Fruit fly (Drosophila melanogaster) whole organism, embryonic: ENCODE results near the gene gpp.

Source experiments
- Adf1 ChIP-seq: fragments of 200-800 bp; sonication (Bioruptor generic); IDR thresholded peaks from 2 replicates; pipeline ENCODE4 v1.3.6; 2022; ENCODE audit warnings: missing biosample characterization, missing genetic modification characterization
- CG11093 ChIP-seq: fragments of 200-800 bp; sonication (Bioruptor generic); IDR thresholded peaks from 3 replicates; pipeline ENCODE4 v1.3.6; 2022; ENCODE audit warnings: missing biosample characterization, missing genetic modification characterization
- CG13894 ChIP-seq: fragments of 200-800 bp; sonication (Bioruptor generic); optimal IDR thresholded peaks from 3 replicates; lab custom pipeline; 2018; ENCODE audit warnings: missing biosample characterization, mild to moderate bottlenecking, missing genetic modification characterization, moderate library complexity
- CG14860 ChIP-seq: fragments of 200-800 bp; sonication (Bioruptor generic); IDR thresholded peaks from 3 replicates; pipeline ENCODE4 v1.3.6; 2022; ENCODE audit warnings: missing biosample characterization, missing genetic modification characterization; ENCODE audit not compliant: partially characterized antibody
- CG15269 ChIP-seq: fragments of 200-800 bp; sonication (Bioruptor generic); optimal IDR thresholded peaks from 2 replicates; lab custom pipeline; 2018; ENCODE audit warnings: missing biosample characterization, mild to moderate bottlenecking, missing genetic modification characterization, moderate library complexity
- CG16863 ChIP-seq: fragments of 200-800 bp; sonication (Bioruptor generic); optimal IDR thresholded peaks from 3 replicates; lab custom pipeline; 2016; ENCODE audit warnings: missing biosample characterization, missing genetic modification characterization
- CG17912 ChIP-seq: fragments of 200-800 bp; sonication (Bioruptor generic); optimal IDR thresholded peaks from 2 replicates; lab custom pipeline; 2018; ENCODE audit warnings: missing biosample characterization, mild to moderate bottlenecking, missing genetic modification characterization
- CG2129 ChIP-seq: fragments of 200-800 bp; sonication (Bioruptor generic); IDR thresholded peaks from 2 replicates; pipeline ENCODE4 v1.3.6; 2022; ENCODE audit warnings: missing biosample characterization, missing genetic modification characterization; ENCODE audit not compliant: partially characterized antibody
- CG3163 ChIP-seq: fragments of 200-800 bp; sonication (Bioruptor generic); optimal IDR thresholded peaks from 3 replicates; lab custom pipeline; 2016; ENCODE audit warnings: missing biosample characterization, missing genetic modification characterization
- CG32772 ChIP-seq: fragments of 200-800 bp; sonication (Bioruptor generic); IDR thresholded peaks from 2 replicates; pipeline ENCODE4 v1.3.6; 2022; ENCODE audit warnings: missing biosample characterization, missing genetic modification characterization
- CG3995 ChIP-seq: fragments of 200-800 bp; sonication (Bioruptor generic); optimal IDR thresholded peaks from 3 replicates; lab custom pipeline; 2016; ENCODE audit warnings: missing biosample characterization, missing genetic modification characterization
- CG4617 ChIP-seq: fragments of 200-800 bp; sonication (Bioruptor generic); optimal IDR thresholded peaks from 3 replicates; lab custom pipeline; 2016; ENCODE audit warnings: missing biosample characterization, missing genetic modification characterization, borderline replicate concordance
- CG4707 ChIP-seq: fragments of 200-800 bp; sonication (Bioruptor generic); optimal IDR thresholded peaks from 2 replicates; lab custom pipeline; 2018; ENCODE audit warnings: missing biosample characterization, mild to moderate bottlenecking, missing genetic modification characterization, moderate library complexity
- CG4820 ChIP-seq: fragments of 200-800 bp; sonication (Bioruptor generic); optimal IDR thresholded peaks from 3 replicates; lab custom pipeline; 2016; ENCODE audit warnings: missing biosample characterization, missing genetic modification characterization
- CG4854 ChIP-seq: fragments of 200-800 bp; sonication (Bioruptor generic); optimal IDR thresholded peaks from 2 replicates; lab custom pipeline; 2016; ENCODE audit warnings: missing biosample characterization, missing genetic modification characterization, inconsistent platforms
- CG5180 ChIP-seq: fragments of 200-800 bp; sonication (Bioruptor generic); optimal IDR thresholded peaks from 3 replicates; lab custom pipeline; 2017; ENCODE audit warnings: missing biosample characterization, missing genetic modification characterization, mild to moderate bottlenecking, moderate library complexity, missing genetic modification reagents
- CG7786 ChIP-seq: fragments of 200-800 bp; sonication (Bioruptor generic); optimal IDR thresholded peaks from 2 replicates; lab custom pipeline; 2016; ENCODE audit warnings: missing biosample characterization, missing genetic modification characterization
- CG9817 ChIP-seq: fragments of 200-800 bp; sonication (Bioruptor generic); optimal IDR thresholded peaks from 2 replicates; lab custom pipeline; 2018; ENCODE audit warnings: missing biosample characterization, mild to moderate bottlenecking, missing genetic modification characterization, moderate library complexity
- CoRest ChIP-seq: fragments of 200-800 bp; sonication (Bioruptor generic); optimal IDR thresholded peaks from 3 replicates; lab custom pipeline; 2018; ENCODE audit warnings: missing biosample characterization, mild to moderate bottlenecking, missing genetic modification characterization, moderate library complexity
- Dbx ChIP-seq: fragments of 200-800 bp; sonication (Bioruptor generic); IDR thresholded peaks from 3 replicates; pipeline ENCODE4 v1.3.6; 2022; ENCODE audit warnings: missing biosample characterization, missing genetic modification characterization
- Dek ChIP-seq: fragments of 200-800 bp; sonication (Bioruptor generic); optimal IDR thresholded peaks from 3 replicates; lab custom pipeline; 2019; ENCODE audit warnings: missing biosample characterization, mild to moderate bottlenecking, missing genetic modification characterization, moderate library complexity
- Dip3 ChIP-seq: fragments of 200-800 bp; sonication (Bioruptor generic); optimal IDR thresholded peaks from 3 replicates; lab custom pipeline; 2016; ENCODE audit warnings: missing biosample characterization, missing genetic modification characterization
- Eip74EF ChIP-seq, 2 experiments: fragments of 200-800 bp in 1 of 2; fragments of >200 bp in 1 of 2; sonication (Bioruptor generic) in 1 of 2; optimal IDR thresholded peaks; 2 replicates each; lab custom pipeline; 2017 to 2019; ENCODE audit warnings: missing biosample characterization in 2 of 2, missing genetic modification characterization in 2 of 2, mild to moderate bottlenecking in 1 of 2, moderate library complexity in 1 of 2
- Fer2 ChIP-seq: fragments of 200-800 bp; sonication (Bioruptor generic); optimal IDR thresholded peaks from 2 replicates; lab custom pipeline; 2018; ENCODE audit warnings: missing biosample characterization, mild to moderate bottlenecking, missing genetic modification characterization, moderate library complexity
- H2.0 ChIP-seq: fragments of 200-800 bp; sonication (Bioruptor generic); IDR thresholded peaks from 2 replicates; pipeline ENCODE4 v1.3.6; 2022; ENCODE audit warnings: missing biosample characterization, missing genetic modification characterization
- Hey ChIP-seq: fragments of 200-800 bp; sonication (Bioruptor generic); optimal IDR thresholded peaks from 3 replicates; lab custom pipeline; 2018; ENCODE audit warnings: missing biosample characterization, mild to moderate bottlenecking, missing genetic modification characterization
- Nf-YA ChIP-seq: fragments of 200-800 bp; sonication (Bioruptor generic); IDR thresholded peaks from 2 replicates; pipeline ENCODE4 v1.3.6; 2022; ENCODE audit warnings: missing biosample characterization, missing genetic modification characterization
- Nf-YC ChIP-seq: fragments of 200-800 bp; optimal IDR thresholded peaks from 3 replicates; lab custom pipeline; 2019; ENCODE audit warnings: missing biosample characterization, mild to moderate bottlenecking, missing genetic modification characterization, moderate library complexity
- Rx ChIP-seq: fragments of 200-800 bp; sonication (Bioruptor generic); IDR thresholded peaks from 2 replicates; pipeline ENCODE4 v1.3.6; 2022; ENCODE audit warnings: missing biosample characterization, missing genetic modification characterization
- Six4 ChIP-seq: fragments of 200-800 bp; sonication (Bioruptor generic); optimal IDR thresholded peaks from 2 replicates; lab custom pipeline; 2016; ENCODE audit warnings: missing biosample characterization, missing genetic modification characterization
- Sry-δ ChIP-seq: fragments of 200-800 bp; sonication (Bioruptor generic); optimal IDR thresholded peaks from 2 replicates; lab custom pipeline; 2016; ENCODE audit warnings: missing biosample characterization, missing genetic modification characterization
- Stat92E ChIP-seq, 3 experiments: fragments of >200 bp in 2 of 3; fragments of 200-800 bp in 1 of 3; sonication (Bioruptor generic) in 1 of 3; optimal IDR thresholded peaks; 2 replicates each; lab custom pipeline; 2017 to 2019; ENCODE audit warnings: missing biosample characterization in 3 of 3, missing genetic modification characterization in 3 of 3, mild to moderate bottlenecking in 1 of 3, moderate library complexity in 1 of 3
- ab ChIP-seq: fragments of 200-800 bp; sonication (Bioruptor generic); optimal IDR thresholded peaks from 2 replicates; lab custom pipeline; 2016; ENCODE audit warnings: missing biosample characterization, missing genetic modification characterization
- bab2 ChIP-seq: fragments of 200-800 bp; sonication (Bioruptor generic); optimal IDR thresholded peaks from 2 replicates; lab custom pipeline; 2016; ENCODE audit warnings: missing biosample characterization, missing genetic modification characterization
- croc ChIP-seq: fragments of 200-800 bp; sonication (Bioruptor generic); conservative IDR thresholded peaks from 3 replicates; pipeline ENCODE4 v1.3.6; 2022; ENCODE audit warnings: missing biosample characterization, missing genetic modification characterization
- dimm ChIP-seq: fragments of 200-800 bp; sonication (Bioruptor generic); IDR thresholded peaks from 2 replicates; pipeline ENCODE4 v1.3.6; 2022; ENCODE audit warnings: missing biosample characterization, missing genetic modification characterization
- dysf ChIP-seq: fragments of 200-800 bp; sonication (Bioruptor generic); IDR thresholded peaks from 3 replicates; pipeline ENCODE4 v1.3.6; 2022; ENCODE audit warnings: missing biosample characterization, missing genetic modification characterization
- fd96Cb ChIP-seq: fragments of 200-800 bp; sonication (Bioruptor generic); optimal IDR thresholded peaks from 2 replicates; lab custom pipeline; 2018; ENCODE audit warnings: missing biosample characterization, mild to moderate bottlenecking, missing genetic modification characterization, moderate library complexity
- fu2 ChIP-seq: fragments of 200-800 bp; sonication (Bioruptor generic); optimal IDR thresholded peaks from 2 replicates; lab custom pipeline; 2016; ENCODE audit warnings: missing biosample characterization, missing genetic modification characterization
- gfzf ChIP-seq: fragments of 200-800 bp; sonication (Bioruptor generic); optimal IDR thresholded peaks from 2 replicates; lab custom pipeline; 2016; ENCODE audit warnings: missing biosample characterization, mild to moderate bottlenecking, missing genetic modification characterization, moderate library complexity
- hbn ChIP-seq: fragments of 200-800 bp; sonication (Bioruptor generic); IDR thresholded peaks from 2 replicates; pipeline ENCODE4 v1.3.6; 2022; ENCODE audit warnings: missing biosample characterization, missing genetic modification characterization; ENCODE audit not compliant: partially characterized antibody
- nerfin-2 ChIP-seq: fragments of 200-800 bp; sonication (Bioruptor generic); IDR thresholded peaks from 2 replicates; pipeline ENCODE4 v1.3.6; 2022; ENCODE audit warnings: missing biosample characterization, missing genetic modification characterization; ENCODE audit not compliant: partially characterized antibody
- pan ChIP-seq, 4 experiments: fragments of >200 bp in 3 of 4; fragments of 200-800 bp in 1 of 4; sonication (Bioruptor generic) in 1 of 4; optimal IDR thresholded peaks in 3 of 4; IDR thresholded peaks in 1 of 4; 2 replicates each; pipeline versions ENCODE4 v1.3.6 to Lab custom; 2017 to 2022; ENCODE audit warnings: missing biosample characterization in 2 of 4, missing genetic modification characterization in 2 of 4, mixed read lengths in 1 of 4
- pum ChIP-seq: fragments of 200-800 bp; sonication (Bioruptor generic); optimal IDR thresholded peaks from 2 replicates; lab custom pipeline; 2016; ENCODE audit warnings: missing biosample characterization, missing genetic modification characterization
- pzg ChIP-seq: fragments of 200-800 bp; sonication (Bioruptor generic); optimal IDR thresholded peaks from 3 replicates; lab custom pipeline; 2018; ENCODE audit warnings: missing biosample characterization, mild to moderate bottlenecking, missing genetic modification characterization, moderate library complexity
- sima ChIP-seq: fragments of 200-800 bp; sonication (Bioruptor generic); optimal IDR thresholded peaks from 2 replicates; lab custom pipeline; 2016; ENCODE audit warnings: missing biosample characterization, missing genetic modification characterization
- ttk ChIP-seq: fragments of 200-800 bp; sonication (Bioruptor generic); IDR thresholded peaks from 2 replicates; pipeline ENCODE4 v2.1.2; 2022; ENCODE audit warnings: missing biosample characterization, missing genetic modification characterization
- wor ChIP-seq: fragments of 200-800 bp; sonication (Bioruptor generic); IDR thresholded peaks from 2 replicates; pipeline ENCODE4 v1.3.6; 2022; ENCODE audit warnings: missing biosample characterization, missing genetic modification characterization

gpp gene

DNA sequence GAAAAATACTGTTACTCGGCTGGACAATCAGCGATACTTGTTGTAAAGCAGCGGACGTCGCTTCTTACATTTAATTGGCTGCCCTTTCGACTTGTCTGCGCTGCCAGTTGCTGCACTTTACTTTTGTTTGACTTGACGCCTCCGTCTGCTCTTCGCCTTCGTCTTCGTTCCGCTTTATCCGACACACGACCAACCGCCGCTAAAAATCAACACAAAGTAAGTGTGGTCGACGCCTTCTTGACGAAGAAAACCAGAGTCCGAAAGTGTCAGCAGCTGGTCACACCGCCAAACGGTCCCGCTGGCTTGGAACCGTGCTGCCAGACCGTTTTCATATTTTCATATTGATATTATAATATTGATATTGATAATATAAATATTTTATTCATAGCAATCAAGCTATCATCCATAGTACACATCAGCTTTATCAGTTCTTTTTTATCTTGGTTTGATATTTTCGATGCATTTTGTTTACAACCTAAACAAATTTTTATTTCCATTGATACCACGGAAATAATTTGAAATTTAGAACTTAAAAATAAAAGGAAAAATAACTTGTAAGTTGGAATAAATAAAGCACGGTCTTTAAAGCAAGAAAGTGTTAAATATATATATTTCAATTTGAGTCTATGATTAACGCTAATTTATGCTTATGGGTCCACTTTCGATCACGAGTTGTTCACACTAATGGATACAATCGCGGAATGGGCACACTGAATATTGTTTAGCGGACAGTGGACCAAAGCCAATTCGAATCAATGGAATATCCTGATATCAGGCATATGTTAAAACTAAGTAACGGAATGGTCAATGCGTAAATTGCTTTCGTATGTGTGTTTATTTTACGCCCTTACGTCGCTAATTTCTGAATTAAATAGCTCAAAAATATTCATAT lies 735 bp upstream of the gpp start, which contains the start of gene Dmtn (continued):
- peak; percentile 6 for TF ChIP-seq CG16863 (GFP tag; lab: Kevin White, UChicago)
- no peak for TF ChIP-seq H2.0 (GFP tag; lab: Robert Waterston, UW)
- peak in 1 of 2 experiments; percentile 26 for TF ChIP-seq Eip74EF (GFP tag; optimal IDR thresholded peaks at IDR 0.05; lab: Kevin White, UChicago)
- no peak for TF ChIP-seq hbn
- no peak for TF ChIP-seq CG3995 (GFP tag; lab: Kevin White, UChicago)
- no peak for TF ChIP-seq fd96Cb (tag; lab: Kevin White, UChicago)
- no peak for TF ChIP-seq Dbx (GFP tag; lab: Robert Waterston, UW)
- no peak for TF ChIP-seq ab
- no peak for TF ChIP-seq Hey (tag; lab: Kevin White, UChicago)
- peak; percentile 56 for TF ChIP-seq CoRest (tag; lab: Kevin White, UChicago)
- TF ChIP-seq sima, result no peak
- no peak for TF ChIP-seq bab2
- TF ChIP-seq CG11093 (GFP tag; lab: Robert Waterston, UW), result no peak
- peak; percentile 34 for TF ChIP-seq CG4707
- TF ChIP-seq croc (GFP tag; lab: Robert Waterston, UW), result no peak
- peak; percentile 4 for TF ChIP-seq CG4820 (GFP tag; lab: Kevin White, UChicago)
- TF ChIP-seq Nf-YA, result no peak
- TF ChIP-seq CG17912, result peak; percentile 16
- no peak for TF ChIP-seq CG4854 (GFP tag; lab: Kevin White, UChicago)
- TF ChIP-seq Sry-δ, result no peak
- no peak for TF ChIP-seq CG14860
- TF ChIP-seq Stat92E (GFP tag; optimal IDR thresholded peaks at IDR 0.05; lab: Kevin White, UChicago), result peak in 1 of 3 experiments; percentile 85
- no peak for TF ChIP-seq Dip3 (GFP tag; lab: Kevin White, UChicago)
- TF ChIP-seq CG32772 (GFP tag; lab: Robert Waterston, UW), result no peak
- TF ChIP-seq Nf-YC (tag; lab: Kevin White, UChicago), result peak; percentile 10
- peak; percentile 44 for TF ChIP-seq CG13894 (tag; lab: Kevin White, UChicago)
- TF ChIP-seq dimm, result no peak
- TF ChIP-seq pum (GFP tag; lab: Kevin White, UChicago), result no peak
- TF ChIP-seq ttk (GFP tag; lab: Robert Waterston, UW), result no peak
- TF ChIP-seq Adf1 (GFP tag; lab: Robert Waterston, UW), result no peak
- peak; percentile 36 for TF ChIP-seq CG15269 (tag; lab: Kevin White, UChicago)
- TF ChIP-seq CG9817 (tag; lab: Kevin White, UChicago), result peak; percentile 15
- no peak for TF ChIP-seq nerfin-2 (GFP tag; lab: Robert Waterston, UW)
- TF ChIP-seq CG5180 (GFP tag; lab: Kevin White, UChicago), result no peak
- peak; percentile 10 for TF ChIP-seq Dek (tag; lab: Kevin White, UChicago)
- TF ChIP-seq wor, result no peak
- no peak for TF ChIP-seq CG7786 (GFP tag; lab: Kevin White, UChicago)
- no peak for TF ChIP-seq CG4617 (GFP tag; lab: Kevin White, UChicago)
- TF ChIP-seq dysf (GFP tag; lab: Robert Waterston, UW), result no peak
- peak; percentile 19 for TF ChIP-seq CG3163 (GFP tag; lab: Kevin White, UChicago)
- peak; percentile 64 for TF ChIP-seq gfzf (GFP tag; lab: Kevin White, UChicago)
- TF ChIP-seq pzg (GFP tag; lab: Kevin White, UChicago), result peak; percentile 70
- no peak for TF ChIP-seq Rx
- TF ChIP-seq CG2129 (GFP tag; lab: Robert Waterston, UW), result no peak
- TF ChIP-seq fu2 (GFP tag; lab: Kevin White, UChicago), result no peak
- no peak for TF ChIP-seq Six4 (GFP tag; lab: Kevin White, UChicago)
- no peak for TF ChIP-seq pan (optimal IDR thresholded peaks at IDR 0.05; lab: Kevin White, UChicago)
- no peak for TF ChIP-seq pan (GFP tag; optimal IDR thresholded peaks at IDR 0.05 in 1 of 2, IDR thresholded peaks at IDR 0.05 in 1 of 2)
- peak; percentile 9 for TF ChIP-seq Fer2 (tag; lab: Kevin White, UChicago)
